Fruit fly (Drosophila melanogaster): ENCODE measurements around the gene alpha-Man-IIa.

Gene alpha-Man-IIa

DNA sequence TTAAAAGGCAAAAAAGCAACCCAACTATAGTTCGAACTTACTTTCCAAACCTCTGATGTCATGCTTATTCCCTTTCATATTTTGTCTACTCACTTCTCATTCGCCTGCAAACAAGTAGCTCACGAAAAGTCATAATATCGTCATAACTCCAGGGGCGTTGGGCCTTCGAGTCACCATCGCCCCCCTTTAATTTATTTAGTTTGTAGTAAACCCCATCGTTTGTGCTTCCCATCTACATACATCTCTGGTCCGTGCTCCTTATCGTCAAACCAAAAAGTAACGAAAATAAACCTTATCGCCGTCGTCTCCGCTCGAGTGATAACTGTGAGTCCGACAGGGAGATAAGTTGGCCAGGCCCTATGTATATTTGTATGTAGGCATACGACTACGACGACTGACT is 16.6 kb downstream of the alpha-Man-IIa start (continued):
- TF ChIP-seq zfh2 (GFP tag; optimal IDR thresholded peaks at IDR 0.05) = peak; percentile 53
- TF ChIP-seq salm (tag; optimal IDR thresholded peaks at IDR 0.05) = peak; percentile 63
- TF ChIP-seq sr (GFP tag; IDR thresholded peaks at IDR 0.05) = no peak
- TF ChIP-seq CG6854 (GFP tag; optimal IDR thresholded peaks at IDR 0.05) = peak; percentile 68
- TF ChIP-seq CG15696 (tag; optimal IDR thresholded peaks at IDR 0.05) = peak; percentile 58
- peak; percentile 31; the same call in 1 of the 2 replicates for TF ChIP-seq CG31224 (GFP tag; IDR thresholded peaks at IDR 0.05)
- TF ChIP-seq CG10462 (GFP tag; optimal IDR thresholded peaks at IDR 0.05) = no peak
- peak; percentile 47; the same call in 1 of the 3 replicates for TF ChIP-seq ase (GFP tag; IDR thresholded peaks at IDR 0.05)
- TF ChIP-seq ewg (GFP tag; optimal IDR thresholded peaks at IDR 0.05) = no peak
- TF ChIP-seq wek (GFP tag; optimal IDR thresholded peaks at IDR 0.05) = no peak
- TF ChIP-seq CG15479 (GFP tag; optimal IDR thresholded peaks at IDR 0.05) = no peak
- TF ChIP-seq usp (GFP tag; optimal IDR thresholded peaks at IDR 0.05) = no peak
- no peak for TF ChIP-seq yki (optimal IDR thresholded peaks at IDR 0.05)
- peak; percentile 78 for TF ChIP-seq NFAT (GFP tag; IDR thresholded peaks at IDR 0.05)
- peak; percentile 34 for TF ChIP-seq ash1 (GFP tag; optimal IDR thresholded peaks at IDR 0.05)
- TF ChIP-seq cato (GFP tag; optimal IDR thresholded peaks at IDR 0.05; ENCODE audit: borderline replicate concordance) = no peak
- peak; percentile 19; the same call in 1 of the 2 replicates for TF ChIP-seq CG6272 (GFP tag; IDR thresholded peaks at IDR 0.05)
- no peak for TF ChIP-seq Neu2 (GFP tag; optimal IDR thresholded peaks at IDR 0.05; ENCODE audit: borderline replicate concordance)
- TF ChIP-seq B-H2 (GFP tag; optimal IDR thresholded peaks at IDR 0.05) = peak; percentile 63
- no peak for TF ChIP-seq ttk (GFP tag; IDR thresholded peaks at IDR 0.05)
- no peak for TF ChIP-seq CG1832 (GFP tag; optimal IDR thresholded peaks at IDR 0.05)
- peak; percentile 71 for TF ChIP-seq dmrt99B (tag; optimal IDR thresholded peaks at IDR 0.05)
- no peak for TF ChIP-seq crp (GFP tag; optimal IDR thresholded peaks at IDR 0.05)
- TF ChIP-seq fd64A (GFP tag; optimal IDR thresholded peaks at IDR 0.05) = peak; percentile 58
- 0 out of 2 replicates have a peak, but pooled peaks have one; percentile 34 for TF ChIP-seq CG32772 (GFP tag; IDR thresholded peaks at IDR 0.05)
- peak; percentile 63 for TF ChIP-seq corto (GFP tag; optimal IDR thresholded peaks at IDR 0.05)
- TF ChIP-seq Nf-YA (GFP tag; IDR thresholded peaks at IDR 0.05) = peak; percentile 44; the same call in 1 of the 2 replicates
- TF ChIP-seq CG8359 (GFP tag; optimal IDR thresholded peaks at IDR 0.05; ENCODE audit: borderline replicate concordance) = no peak
- peak; percentile 57 for TF ChIP-seq Usf (GFP tag; optimal IDR thresholded peaks at IDR 0.05)
- no peak for TF ChIP-seq trh (GFP tag; optimal IDR thresholded peaks at IDR 0.05)
- TF ChIP-seq CG13624 (GFP tag; optimal IDR thresholded peaks at IDR 0.05) = peak; percentile 77
- peak; percentile 56 for TF ChIP-seq eyg (GFP tag; optimal IDR thresholded peaks at IDR 0.05)
- no peak for TF ChIP-seq org-1 (GFP tag; optimal IDR thresholded peaks at IDR 0.05)
- TF ChIP-seq CG12744 (GFP tag; optimal IDR thresholded peaks at IDR 0.05) = peak; percentile 30
- TF ChIP-seq CG10654 (GFP tag; optimal IDR thresholded peaks at IDR 0.05) = peak; percentile 33
- TF ChIP-seq btn (GFP tag; optimal IDR thresholded peaks at IDR 0.05) = no peak
- peak; percentile 74 for TF ChIP-seq CG3847 (GFP tag; IDR thresholded peaks at IDR 0.05)
- no peak for TF ChIP-seq CG2116 (GFP tag; optimal IDR thresholded peaks at IDR 0.05)
- TF ChIP-seq CG17612 (GFP tag; IDR thresholded peaks at IDR 0.05) = no peak
- TF ChIP-seq esg (GFP tag; conservative IDR thresholded peaks at IDR 0.05) = 0 out of 2 replicates have a peak, but pooled peaks have one; percentile 37
- peak; percentile 41 for TF ChIP-seq fd96Cb (tag; optimal IDR thresholded peaks at IDR 0.05)
- peak; percentile 86 for TF ChIP-seq Fer3 (tag; optimal IDR thresholded peaks at IDR 0.05)
- TF ChIP-seq CG10565 (GFP tag; optimal IDR thresholded peaks at IDR 0.05) = no peak
- TF ChIP-seq Hr3 (GFP tag; optimal IDR thresholded peaks at IDR 0.05) = peak; percentile 36
- no peak for TF ChIP-seq croc (GFP tag; conservative IDR thresholded peaks at IDR 0.05)
- TF ChIP-seq CG31441 (GFP tag; IDR thresholded peaks at IDR 0.05) = peak; percentile 53
- no peak for TF ChIP-seq CG1647 (GFP tag; optimal IDR thresholded peaks at IDR 0.05)
- TF ChIP-seq pfk (GFP tag; optimal IDR thresholded peaks at IDR 0.05) = no peak
- no peak for TF ChIP-seq Elba2 (GFP tag; optimal IDR thresholded peaks at IDR 0.05)
- peak; percentile 31 for TF ChIP-seq CG33557 (GFP tag; optimal IDR thresholded peaks at IDR 0.05)
- peak; percentile 72 for TF ChIP-seq grn (GFP tag; optimal IDR thresholded peaks at IDR 0.05)
